Worm (Caenorhabditis elegans): Measurements from ENCODE around the gene C28A5.2.
A peak's percentile ranks its signal among the peaks of the same experiment; 100 is the strongest.

Gene C28A5.2

ce11 chrIII:4475428-4475968 lies 36.2 kb upstream of the C28A5.2 start, which contains the start of gene rps-1 (continued):
- TF ChIP-seq B0336.3 (GFP tag; IDR thresholded peaks at IDR 0.05) (peak; percentile 96), ceh-91 (GFP tag; IDR thresholded peaks at IDR 0.05) (peak; percentile 89), pbrm-1 (GFP tag; IDR thresholded peaks at IDR 0.05) (peak; percentile 99), zfh-2 (GFP tag; conservative IDR thresholded peaks at IDR 0.05) (peak; percentile 78; the same call in 1 of the 2 replicates), lin-26 (GFP tag; IDR thresholded peaks at IDR 0.05) (peak; percentile 85; the same call in 1 of the 2 replicates), lag-1 (GFP tag; IDR thresholded peaks at IDR 0.05) (peak; percentile 78; the same call in 1 of the 2 replicates), aptf-3 (GFP tag; IDR thresholded peaks at IDR 0.05) (peak; percentile 72; the same call in 1 of the 2 replicates), ztf-18 (tag; optimal IDR thresholded peaks at IDR 0.05) (peak; percentile 89), dox-1 (GFP tag; IDR thresholded peaks at IDR 0.05) (peak; percentile 99), fkh-3 (tag; optimal IDR thresholded peaks at IDR 0.05) (no peak), lsy-27 (tag; optimal IDR thresholded peaks at IDR 0.05; ENCODE audit: borderline replicate concordance, insufficient read depth) (peak; percentile 77), F57A8.1 (GFP tag; optimal IDR thresholded peaks at IDR 0.05) (no peak), tlf-1 (GFP tag; optimal IDR thresholded peaks at IDR 0.05) (peak; percentile 98), F55B11.4 (tag; optimal IDR thresholded peaks at IDR 0.05; ENCODE audit: borderline replicate concordance, insufficient read depth) (no peak), zim-3 (tag; optimal IDR thresholded peaks at IDR 0.05) (peak; percentile 74), rec-8 (tag; optimal IDR thresholded peaks at IDR 0.05) (peak in 1 of 2 experiments; percentile 0), Y56A3A.18 (GFP tag; IDR thresholded peaks at IDR 0.05) (peak; percentile 97), F33H1.4 (GFP tag; IDR thresholded peaks at IDR 0.05) (peak; percentile 87), hmg-1.2 (GFP tag; IDR thresholded peaks at IDR 0.05) (peak; percentile 89), nhr-90 (tag; optimal IDR thresholded peaks at IDR 0.05) (peak; percentile 82), bed-2 (GFP tag; IDR thresholded peaks at IDR 0.05) (peak; percentile 68; the same call in 1 of the 2 replicates), hmg-20 (GFP tag; IDR thresholded peaks at IDR 0.05) (peak; percentile 96), mcd-1 (GFP tag; IDR thresholded peaks at IDR 0.05) (peak; percentile 95), hlh-26 (GFP tag; conservative IDR thresholded peaks at IDR 0.05) (no peak), tbp1 (GFP tag; optimal IDR thresholded peaks at IDR 0.05) (peak; percentile 79), F52B5.7 (tag; optimal IDR thresholded peaks at IDR 0.05) (peak; percentile 78), nhr-179 (tag; optimal IDR thresholded peaks at IDR 0.05) (no peak), F22D6.2 (tag; optimal IDR thresholded peaks at IDR 0.05) (peak; percentile 91), Y67H2A.10 (GFP tag; conservative IDR thresholded peaks at IDR 0.05) (peak; percentile 85), B0019.2 (GFP tag; conservative IDR thresholded peaks at IDR 0.05) (peak; percentile 77), cebp-2 (GFP tag; IDR thresholded peaks at IDR 0.05) (peak; percentile 90; the same call in 1 of the 2 replicates), aptf-2 (GFP tag; conservative IDR thresholded peaks at IDR 0.05) (no peak), D2030.7 (GFP tag; IDR thresholded peaks at IDR 0.05) (peak; percentile 92), ztf-6 (GFP tag; IDR thresholded peaks at IDR 0.05) (peak; percentile 92), pha-4 (tag; optimal IDR thresholded peaks at IDR 0.05) (peak; percentile 94), cebp-1 (GFP tag; IDR thresholded peaks at IDR 0.05) (peak; percentile 83), cebp-1 (tag; optimal IDR thresholded peaks at IDR 0.05) (peak; percentile 96), attf-5 (GFP tag; optimal IDR thresholded peaks at IDR 0.05) (peak; percentile 98), F37B4.10 (GFP tag; IDR thresholded peaks at IDR 0.05) (0 out of 2 replicates have a peak, but pooled peaks have one; percentile 91), B0261.1 (tag; optimal IDR thresholded peaks at IDR 0.05) (peak; percentile 51), egrh-3 (GFP tag; IDR thresholded peaks at IDR 0.05) (peak; percentile 38; the same call in 1 of the 2 replicates), ceh-58 (GFP tag; IDR thresholded peaks at IDR 0.05) (no peak), ceh-100 (GFP tag; IDR thresholded peaks at IDR 0.05) (peak; percentile 86), snpc-1.3 (tag; optimal IDR thresholded peaks at IDR 0.05; ENCODE audit: insufficient read depth) (peak; percentile 95)
